Worm (Caenorhabditis elegans) whole organism, L3 larva: ENCODE data around the gene lron-14.
"Not testable (repeated sequence)": the region's sequence is repeated elsewhere in the genome, so short reads cannot be mapped to it uniquely, and the experiment has no call there.

Source experiments
- hmg-11 ChIP-seq: sonication (generic microtip); optimal IDR thresholded peaks from 2 replicates; lab custom pipeline; 2016; ENCODE audit warnings: missing genetic modification characterization, missing compliant biosample characterization
- mdl-1 ChIP-seq: fragments of 150-350 bp; optimal IDR thresholded peaks from 2 replicates; lab custom pipeline; 2014; ENCODE audit warnings: missing biosample characterization, missing genetic modification characterization
- nhr-23 ChIP-seq: fragments of 150-350 bp; optimal IDR thresholded peaks from 2 replicates; lab custom pipeline; 2014; ENCODE audit warnings: missing biosample characterization, missing genetic modification reagents, missing genetic modification characterization
- nhr-77 ChIP-seq: fragments of 150-350 bp; optimal IDR thresholded peaks from 2 replicates; lab custom pipeline; 2014; ENCODE audit warnings: missing biosample characterization, missing genetic modification characterization
- skn-1 ChIP-seq: fragments of 150-350 bp; optimal IDR thresholded peaks from 2 replicates; lab custom pipeline; 2014; ENCODE audit warnings: missing biosample characterization, missing genetic modification characterization
- tbx-2 ChIP-seq: sonication (generic microtip); optimal IDR thresholded peaks from 2 replicates; lab custom pipeline; 2016; ENCODE audit warnings: mild to moderate bottlenecking, missing genetic modification characterization, missing compliant biosample characterization
- unc-62 ChIP-seq: fragments of 150-350 bp; sonication (generic microtip); optimal IDR thresholded peaks from 4 replicates; lab custom pipeline; 2014; ENCODE audit warnings: missing biosample characterization, missing genetic modification reagents, missing genetic modification characterization
- ztf-11 ChIP-seq: fragments of 150-350 bp; optimal IDR thresholded peaks from 2 replicates; lab custom pipeline; 2014; ENCODE audit warnings: missing biosample characterization, missing genetic modification characterization

DNA sequence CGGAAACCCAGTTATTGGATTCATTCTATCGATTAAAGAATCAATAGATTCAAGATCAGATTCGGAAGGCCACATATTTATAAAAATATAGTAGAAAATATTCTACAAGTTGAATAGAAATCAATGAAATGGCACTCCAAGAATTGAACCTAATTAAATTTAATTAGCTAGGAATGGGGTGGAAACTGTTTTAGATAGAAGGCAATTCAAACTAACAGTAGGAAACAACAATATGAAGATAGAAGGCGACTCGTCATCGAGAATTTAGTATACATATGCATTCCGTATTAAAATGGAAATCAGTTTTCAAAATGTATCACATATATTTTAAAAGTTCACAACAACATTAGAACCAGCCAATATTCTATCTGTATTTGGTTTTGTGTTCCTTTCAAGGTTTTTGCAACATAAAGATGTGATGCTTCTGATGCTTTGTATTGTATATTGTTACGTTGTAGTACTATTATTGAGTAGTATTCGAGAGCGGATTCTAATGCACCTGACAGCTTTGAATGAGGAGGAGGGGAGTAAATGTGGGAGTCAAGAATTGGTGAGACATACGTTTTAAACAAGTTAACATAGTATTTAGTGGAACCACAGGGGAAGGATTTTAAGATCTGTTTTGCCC, 29.5 kb upstream of the lron-14 start, which contains the start of the genes F27C8.3 and F27C8.2:
- not testable (repeated sequence) for TF ChIP-seq mdl-1 (tag; lab: Kevin White, UChicago); skn-1 (tag; lab: Kevin White, UChicago); unc-62 (GFP tag; lab: Kevin White, UChicago); tbx-2 (tag; lab: Kevin White, UChicago); nhr-77 (tag; lab: Kevin White, UChicago); nhr-23 (tag; lab: Kevin White, UChicago); ztf-11 (tag; lab: Kevin White, UChicago); hmg-11
